Worm (Caenorhabditis elegans): ENCODE results near the gene flh-2.

ce11 chrIII:4984444-4985086 lies 32.6 kb downstream of the flh-2 start, which contains the start of gene C27F2.7:
- TF ChIP-seq him-1 (tag; optimal IDR thresholded peaks at IDR 0.05) (no peak), W03F9.2 (tag; optimal IDR thresholded peaks at IDR 0.05) (no peak)

Data from whole organism, L4/young adult.